Worm (Caenorhabditis elegans) whole organism, young adult: ENCODE data around the gene oac-30.

Source experiments
- B0035.1 ChIP-seq: sonication (generic microtip); optimal IDR thresholded peaks from 2 replicates; lab custom pipeline; 2016; ENCODE audit warnings: missing genetic modification characterization, mild to moderate bottlenecking, missing compliant biosample characterization, missing genotype, missing genetic modification reagents
- F10E7.11 ChIP-seq: sonication (generic microtip); optimal IDR thresholded peaks from 2 replicates; lab custom pipeline; 2017; ENCODE audit warnings: mild to moderate bottlenecking, missing genetic modification characterization, moderate library complexity, missing compliant biosample characterization
- F23B12.7 ChIP-seq: sonication (generic microtip); optimal IDR thresholded peaks from 2 replicates; lab custom pipeline; 2017; ENCODE audit warnings: missing genetic modification characterization, mild to moderate bottlenecking, missing compliant biosample characterization, antibody characterized with exemption, moderate library complexity; ENCODE audit not compliant: insufficient read depth
- F33H1.4 ChIP-seq: fragments of 200-800 bp; sonication (Bioruptor generic); IDR thresholded peaks from 2 replicates; pipeline ENCODE4 v1.3.6; 2022; ENCODE audit warnings: missing genetic modification reagents, missing genetic modification characterization, missing compliant biosample characterization
- F39B2.1 ChIP-seq: fragments of 200-800 bp; sonication (Bioruptor generic); IDR thresholded peaks from 2 replicates; pipeline ENCODE4 v1.3.6; 2022; ENCODE audit warnings: missing genetic modification reagents, missing genetic modification characterization, missing compliant biosample characterization
- F49E8.2 ChIP-seq: sonication (generic microtip); optimal IDR thresholded peaks from 3 replicates; lab custom pipeline; 2017; ENCODE audit warnings: missing genetic modification characterization, mild to moderate bottlenecking, missing compliant biosample characterization, antibody characterized with exemption, moderate library complexity; ENCODE audit not compliant: insufficient read depth
- F52B5.7 ChIP-seq: sonication (generic microtip); optimal IDR thresholded peaks from 2 replicates; lab custom pipeline; 2016; ENCODE audit warnings: mild to moderate bottlenecking, missing genetic modification characterization, missing compliant biosample characterization
- F55B11.4 ChIP-seq: sonication (generic microtip); optimal IDR thresholded peaks from 2 replicates; lab custom pipeline; 2016; ENCODE audit warnings: missing compliant biosample characterization, missing genetic modification characterization, borderline replicate concordance; ENCODE audit not compliant: insufficient read depth
- K11D2.4 ChIP-seq: fragments of 200-800 bp; sonication (Bioruptor generic); IDR thresholded peaks from 2 replicates; pipeline ENCODE4 v1.3.6; 2022; ENCODE audit warnings: missing genetic modification reagents, missing genetic modification characterization, missing compliant biosample characterization
- Y53F4B.3 ChIP-seq: fragments of 200-800 bp; sonication (Bioruptor generic); IDR thresholded peaks from 2 replicates; pipeline ENCODE4 v1.3.6; 2022; ENCODE audit warnings: missing genetic modification reagents, missing genetic modification characterization, missing compliant biosample characterization
- Y53G8AR.9 ChIP-seq: fragments of 200-800 bp; sonication (Bioruptor generic); conservative IDR thresholded peaks from 2 replicates; pipeline ENCODE4 v1.3.6; 2022; ENCODE audit warnings: missing genetic modification reagents, missing genetic modification characterization, missing compliant biosample characterization
- Y56A3A.18 ChIP-seq: fragments of 200-800 bp; sonication (Bioruptor generic); IDR thresholded peaks from 2 replicates; pipeline ENCODE4 v1.3.6; 2022; ENCODE audit warnings: missing genetic modification reagents, missing genetic modification characterization, missing compliant biosample characterization
- akir-1 ChIP-seq: fragments of 200-800 bp; sonication (Bioruptor generic); optimal IDR thresholded peaks from 2 replicates; lab custom pipeline; 2018; ENCODE audit warnings: mild to moderate bottlenecking, missing genetic modification characterization, moderate library complexity, missing compliant biosample characterization
- ama-1 ChIP-seq, 3 experiments: fragments of 150-350 bp in 1 of 3; sonication (generic microtip) in 2 of 3; optimal IDR thresholded peaks; 2 replicates each; lab custom pipeline; 2014 to 2018; ENCODE audit warnings: missing biosample characterization in 2 of 3, missing genetic modification characterization in 2 of 3, missing genetic modification reagents in 2 of 3
- atf-7 ChIP-seq: sonication (generic microtip); optimal IDR thresholded peaks from 2 replicates; lab custom pipeline; 2017; ENCODE audit warnings: mild to moderate bottlenecking, missing genetic modification characterization, missing compliant biosample characterization
- cebp-1 ChIP-seq, 2 experiments: fragments of 200-800 bp in 1 of 2; sonication (Bioruptor generic) in 1 of 2; sonication (generic microtip) in 1 of 2; IDR thresholded peaks in 1 of 2; optimal IDR thresholded peaks in 1 of 2; 2 replicates each; pipeline versions ENCODE4 v1.3.6 to Lab custom; 2017 to 2022; ENCODE audit warnings: missing compliant biosample characterization in 2 of 2, missing genetic modification characterization in 2 of 2, mild to moderate bottlenecking in 1 of 2, missing genetic modification reagents in 1 of 2, moderate library complexity in 1 of 2
- cebp-2 ChIP-seq: fragments of 200-800 bp; sonication (Bioruptor generic); IDR thresholded peaks from 2 replicates; pipeline ENCODE4 v1.3.6; 2022; ENCODE audit warnings: missing genetic modification characterization, missing compliant biosample characterization
- ceh-100 ChIP-seq: fragments of 200-800 bp; sonication (Bioruptor generic); IDR thresholded peaks from 2 replicates; pipeline ENCODE4 v1.3.6; 2022; ENCODE audit warnings: missing genetic modification reagents, missing genetic modification characterization, missing compliant biosample characterization
- ceh-27 ChIP-seq: fragments of 200-800 bp; sonication (Bioruptor generic); optimal IDR thresholded peaks from 2 replicates; lab custom pipeline; 2018; ENCODE audit warnings: mild to moderate bottlenecking, missing genetic modification characterization, moderate library complexity, missing compliant biosample characterization
- ceh-79 ChIP-seq: sonication (generic microtip); optimal IDR thresholded peaks from 2 replicates; lab custom pipeline; 2017; ENCODE audit warnings: mild to moderate bottlenecking, missing genetic modification characterization, missing compliant biosample characterization
- dpff-1 ChIP-seq: sonication (generic microtip); optimal IDR thresholded peaks from 2 replicates; lab custom pipeline; 2017; ENCODE audit warnings: mild to moderate bottlenecking, missing genetic modification characterization, missing compliant biosample characterization
- dpl-1 ChIP-seq: fragments of 150-350 bp; optimal IDR thresholded peaks from 2 replicates; lab custom pipeline; 2014; ENCODE audit warnings: missing biosample characterization, missing genetic modification reagents, missing genetic modification characterization
- egrh-3 ChIP-seq: fragments of 200-800 bp; sonication (Bioruptor generic); IDR thresholded peaks from 2 replicates; pipeline ENCODE4 v1.3.6; 2022; ENCODE audit warnings: missing genetic modification reagents, missing genetic modification characterization, missing compliant biosample characterization
- him-1 ChIP-seq: sonication (generic microtip); optimal IDR thresholded peaks from 2 replicates; lab custom pipeline; 2016; ENCODE audit warnings: missing genotype, missing genetic modification reagents, missing genetic modification characterization, missing compliant biosample characterization
- lag-1 ChIP-seq: fragments of 200-800 bp; sonication (Bioruptor generic); IDR thresholded peaks from 2 replicates; pipeline ENCODE4 v1.3.6; 2022; ENCODE audit warnings: missing genetic modification reagents, missing genetic modification characterization, missing compliant biosample characterization
- lin-35 ChIP-seq, 3 experiments: fragments of 150-350 bp in 2 of 3; sonication (generic microtip) in 1 of 3; optimal IDR thresholded peaks; 2 replicates each; lab custom pipeline; 2014 to 2018; ENCODE audit warnings: missing biosample characterization in 3 of 3, missing genetic modification characterization in 3 of 3, missing genetic modification reagents in 3 of 3
- lin-54 ChIP-seq: fragments of 200-800 bp; sonication (Bioruptor generic); optimal IDR thresholded peaks from 2 replicates; lab custom pipeline; 2018; ENCODE audit warnings: mild to moderate bottlenecking, missing genetic modification characterization, missing compliant biosample characterization
- lir-1 ChIP-seq: fragments of 200-800 bp; sonication (Bioruptor generic); conservative IDR thresholded peaks from 2 replicates; pipeline ENCODE4 v1.3.6; 2022; ENCODE audit warnings: missing genetic modification reagents, missing genetic modification characterization, missing compliant biosample characterization
- madf-3 ChIP-seq: fragments of 200-800 bp; sonication (Bioruptor generic); IDR thresholded peaks from 2 replicates; pipeline ENCODE4 v1.3.6; 2022; ENCODE audit warnings: missing genetic modification reagents, missing genetic modification characterization, missing compliant biosample characterization
- madf-8 ChIP-seq: fragments of 200-800 bp; sonication (Bioruptor generic); conservative IDR thresholded peaks from 2 replicates; pipeline ENCODE4 v1.3.6; 2022; ENCODE audit warnings: missing genetic modification reagents, missing genetic modification characterization, missing compliant biosample characterization
- mel-28 ChIP-seq: sonication (generic microtip); optimal IDR thresholded peaks from 2 replicates; lab custom pipeline; 2016; ENCODE audit warnings: borderline replicate concordance, mild to moderate bottlenecking, missing genetic modification characterization, missing compliant biosample characterization
- mxl-1 ChIP-seq: sonication (generic microtip); optimal IDR thresholded peaks from 2 replicates; lab custom pipeline; 2016; ENCODE audit warnings: missing genetic modification characterization, missing compliant biosample characterization
- nfya-1 ChIP-seq: sonication (generic microtip); optimal IDR thresholded peaks from 2 replicates; lab custom pipeline; 2017; ENCODE audit warnings: antibody characterized with exemption, missing compliant biosample characterization, missing genetic modification characterization, borderline replicate concordance; ENCODE audit not compliant: insufficient read depth
- nfya-2 ChIP-seq: fragments of 200-800 bp; sonication (Bioruptor generic); IDR thresholded peaks from 2 replicates; pipeline ENCODE4 v1.3.6; 2022; ENCODE audit warnings: missing genetic modification reagents, missing genetic modification characterization, missing compliant biosample characterization
- nfyb-1 ChIP-seq: fragments of 200-800 bp; sonication (Bioruptor generic); IDR thresholded peaks from 2 replicates; pipeline ENCODE4 v1.3.6; 2022; ENCODE audit warnings: missing genetic modification reagents, missing genetic modification characterization, missing compliant biosample characterization
- nhr-90 ChIP-seq: sonication (generic microtip); optimal IDR thresholded peaks from 2 replicates; lab custom pipeline; 2016; ENCODE audit warnings: missing genotype, mild to moderate bottlenecking, missing genetic modification characterization, missing compliant biosample characterization
- pbrm-1 ChIP-seq: fragments of 200-800 bp; sonication (Bioruptor generic); IDR thresholded peaks from 2 replicates; pipeline ENCODE4 v1.3.6; 2022; ENCODE audit warnings: missing genetic modification reagents, missing genetic modification characterization, missing compliant biosample characterization
- snpc-3.4 ChIP-seq: sonication (generic microtip); optimal IDR thresholded peaks from 2 replicates; lab custom pipeline; 2017; ENCODE audit warnings: missing genetic modification characterization, mild to moderate bottlenecking, missing compliant biosample characterization, antibody characterized with exemption, moderate library complexity, missing genotype, missing genetic modification reagents
- sptf-2 ChIP-seq: fragments of 200-800 bp; sonication (Bioruptor generic); optimal IDR thresholded peaks from 2 replicates; lab custom pipeline; 2018; ENCODE audit warnings: mild to moderate bottlenecking, missing genetic modification characterization, missing compliant biosample characterization
- tbp1 ChIP-seq: fragments of 200-800 bp; sonication (Bioruptor generic); optimal IDR thresholded peaks from 2 replicates; lab custom pipeline; 2018; ENCODE audit warnings: mild to moderate bottlenecking, missing genetic modification characterization, missing compliant biosample characterization
- tlf-1 ChIP-seq: fragments of 200-800 bp; sonication (Bioruptor generic); optimal IDR thresholded peaks from 2 replicates; lab custom pipeline; 2018; ENCODE audit warnings: mild to moderate bottlenecking, missing genetic modification characterization, missing compliant biosample characterization
- unc-62 ChIP-seq: fragments of 150-350 bp; optimal IDR thresholded peaks from 2 replicates; lab custom pipeline; 2014; ENCODE audit warnings: missing biosample characterization, missing genetic modification reagents, missing genetic modification characterization
- xnd-1 ChIP-seq: sonication (generic microtip); optimal IDR thresholded peaks from 2 replicates; lab custom pipeline; 2016; ENCODE audit warnings: missing genotype, missing genetic modification reagents, missing genetic modification characterization, missing compliant biosample characterization
- zim-3 ChIP-seq: sonication (generic microtip); optimal IDR thresholded peaks from 2 replicates; lab custom pipeline; 2017; ENCODE audit warnings: mild to moderate bottlenecking, missing genetic modification characterization, moderate library complexity, missing compliant biosample characterization
- ztf-18 ChIP-seq: sonication (generic microtip); optimal IDR thresholded peaks from 2 replicates; lab custom pipeline; 2016; ENCODE audit warnings: missing genotype, mild to moderate bottlenecking, missing genetic modification characterization, missing compliant biosample characterization
- ztf-22 ChIP-seq: fragments of 200-800 bp; sonication (Bioruptor generic); optimal IDR thresholded peaks from 2 replicates; lab custom pipeline; 2018; ENCODE audit warnings: mild to moderate bottlenecking, missing genetic modification characterization, moderate library complexity, missing compliant biosample characterization
- ztf-26 ChIP-seq: sonication (generic microtip); optimal IDR thresholded peaks from 2 replicates; lab custom pipeline; 2017; ENCODE audit warnings: missing genetic modification characterization, missing compliant biosample characterization
- ztf-3 ChIP-seq: fragments of 200-800 bp; sonication (Bioruptor generic); optimal IDR thresholded peaks from 2 replicates; lab custom pipeline; 2018; ENCODE audit warnings: mild to moderate bottlenecking, missing genetic modification characterization, missing compliant biosample characterization

oac-30 gene

ce11 chrII:1246855-1247259 lies 19.8 kb downstream of the oac-30 start (continued):
- TF ChIP-seq K11D2.4 (GFP tag; lab: Robert Waterston, UW) = peak; percentile 53; the same call in 1 of the 2 replicates
- TF ChIP-seq tbp1 = peak; percentile 28
- 0 out of 2 replicates have a peak, but pooled peaks have one; percentile 58 for TF ChIP-seq Y56A3A.18 (GFP tag; lab: Robert Waterston, UW)
- TF ChIP-seq Y53G8AR.9 (GFP tag; lab: Robert Waterston, UW) = no peak
- 0 out of 2 replicates have a peak, but pooled peaks have one; percentile 24 for TF ChIP-seq lir-1 (GFP tag; lab: Robert Waterston, UW)
- no peak for TF ChIP-seq akir-1 (GFP tag; lab: Kevin White, UChicago)
- no peak for TF ChIP-seq Y53F4B.3 (GFP tag; lab: Robert Waterston, UW)
- TF ChIP-seq ceh-100 = no peak
- TF ChIP-seq ceh-27 = peak; percentile 71
- no peak for TF ChIP-seq snpc-3.4 (tag; lab: Kevin White, UChicago)
- TF ChIP-seq F49E8.2 = no peak
- peak; percentile 43; the same call in 1 of the 2 replicates for TF ChIP-seq nfyb-1 (GFP tag; lab: Robert Waterston, UW)
- no peak for TF ChIP-seq lin-35 (GFP tag; optimal IDR thresholded peaks at IDR 0.05; lab: Kevin White, UChicago)
- no peak for TF ChIP-seq F55B11.4 (tag; lab: Kevin White, UChicago)
- no peak for TF ChIP-seq F39B2.1 (GFP tag; lab: Robert Waterston, UW)
- TF ChIP-seq B0035.1 (tag; lab: Kevin White, UChicago) = no peak
- no peak for TF ChIP-seq dpff-1 (tag; lab: Kevin White, UChicago)
- no peak for TF ChIP-seq nhr-90 (tag; lab: Kevin White, UChicago)
- no peak for TF ChIP-seq lin-54
- peak; percentile 94 for TF ChIP-seq egrh-3 (GFP tag; lab: Robert Waterston, UW)
- TF ChIP-seq F52B5.7 = peak; percentile 28
- TF ChIP-seq cebp-1 (GFP tag; IDR thresholded peaks at IDR 0.05; lab: Robert Waterston, UW) = no peak
- TF ChIP-seq cebp-1 (tag; optimal IDR thresholded peaks at IDR 0.05; lab: Kevin White, UChicago) = no peak
- TF ChIP-seq sptf-2 (GFP tag; lab: Kevin White, UChicago) = no peak
- no peak for TF ChIP-seq ama-1 (optimal IDR thresholded peaks at IDR 0.05; lab: Kevin White, UChicago)
- TF ChIP-seq ama-1 (GFP tag; optimal IDR thresholded peaks at IDR 0.05; lab: Kevin White, UChicago) = no peak
- peak; percentile 32 for TF ChIP-seq ztf-18
- TF ChIP-seq zim-3 (tag; lab: Kevin White, UChicago) = no peak
- TF ChIP-seq mxl-1 = no peak
- TF ChIP-seq madf-3 = no peak
- TF ChIP-seq ceh-79 (tag; lab: Kevin White, UChicago) = no peak
- TF ChIP-seq nfya-1 = no peak
- no peak for TF ChIP-seq F23B12.7 (tag; lab: Kevin White, UChicago)
- TF ChIP-seq ztf-3 (GFP tag; lab: Kevin White, UChicago) = no peak
- no peak for TF ChIP-seq tlf-1
- TF ChIP-seq pbrm-1 (GFP tag; lab: Robert Waterston, UW) = no peak
- TF ChIP-seq F10E7.11 (tag; lab: Kevin White, UChicago) = no peak
- TF ChIP-seq cebp-2 (GFP tag; lab: Robert Waterston, UW) = no peak
- peak; percentile 16 for TF ChIP-seq atf-7 (tag; lab: Kevin White, UChicago)
- TF ChIP-seq mel-28 (tag; lab: Kevin White, UChicago) = no peak
- TF ChIP-seq ztf-22 (GFP tag; lab: Kevin White, UChicago) = no peak
- no peak for TF ChIP-seq madf-8 (GFP tag; lab: Robert Waterston, UW)
- no peak for TF ChIP-seq lag-1 (GFP tag; lab: Robert Waterston, UW)
- TF ChIP-seq nfya-2 = no peak
- TF ChIP-seq dpl-1 (GFP tag; lab: Kevin White, UChicago) = no peak
- no peak for TF ChIP-seq F33H1.4
- no peak for TF ChIP-seq xnd-1 (tag; lab: Kevin White, UChicago)
- no peak for TF ChIP-seq him-1 (tag; lab: Kevin White, UChicago)
- no peak for TF ChIP-seq unc-62 (GFP tag; lab: Kevin White, UChicago)
- peak; percentile 69 for TF ChIP-seq ztf-26 (tag; lab: Kevin White, UChicago)
